Worm (Caenorhabditis elegans) whole organism, L1 larva: ENCODE data around the gene tag-51.

Source experiments
- C04F5.9 ChIP-seq: sonication (generic microtip); optimal IDR thresholded peaks from 2 replicates; lab custom pipeline; 2016; ENCODE audit warnings: missing genetic modification characterization, missing compliant biosample characterization
- Y116A8C.19 ChIP-seq: sonication (generic microtip); optimal IDR thresholded peaks from 2 replicates; lab custom pipeline; 2016; ENCODE audit warnings: missing compliant biosample characterization, missing genetic modification characterization, borderline replicate concordance
- alr-1 ChIP-seq: fragments of 200-800 bp; sonication (Bioruptor generic); optimal IDR thresholded peaks from 2 replicates; lab custom pipeline; 2018; ENCODE audit warnings: borderline replicate concordance, mild to moderate bottlenecking, missing genetic modification characterization, missing compliant biosample characterization
- ama-1 ChIP-seq: fragments of 150-350 bp; optimal IDR thresholded peaks from 2 replicates; lab custom pipeline; 2014
- blmp-1 ChIP-seq: fragments of 150-350 bp; optimal IDR thresholded peaks from 2 replicates; lab custom pipeline; 2014; ENCODE audit warnings: missing biosample characterization, missing genetic modification characterization
- ceh-88 ChIP-seq: fragments of 200-800 bp; sonication (Bioruptor generic); IDR thresholded peaks from 2 replicates; pipeline ENCODE4 v1.3.6; 2022; ENCODE audit warnings: missing genetic modification characterization, missing compliant biosample characterization
- dpl-1 ChIP-seq, 3 experiments: fragments of 150-350 bp in 2 of 3; sonication (generic microtip) in 1 of 3; optimal IDR thresholded peaks; 2 replicates each; lab custom pipeline; 2014 to 2017; ENCODE audit warnings: missing biosample characterization in 3 of 3, missing genetic modification characterization in 3 of 3, missing genetic modification reagents in 3 of 3
- dsc-1 ChIP-seq: sonication (generic microtip); optimal IDR thresholded peaks from 2 replicates; lab custom pipeline; 2016; ENCODE audit warnings: mild to moderate bottlenecking, missing genetic modification characterization, missing compliant biosample characterization
- efl-1 ChIP-seq, 4 experiments: fragments of 150-350 bp; optimal IDR thresholded peaks in 3 of 4; peaks in 1 of 4; 1 replicate in 1 of 4; 2 replicates in 3 of 4; lab custom pipeline; 2014; ENCODE audit warnings: missing biosample characterization in 2 of 4, missing genetic modification characterization in 2 of 4, missing genetic modification reagents in 2 of 4
- egl-13 ChIP-seq: sonication (generic microtip); optimal IDR thresholded peaks from 2 replicates; lab custom pipeline; 2016; ENCODE audit warnings: missing genotype, missing genetic modification reagents, missing genetic modification characterization, missing compliant biosample characterization
- egl-27 ChIP-seq, 2 experiments: fragments of 150-350 bp in 1 of 2; sonication (generic microtip); optimal IDR thresholded peaks; 3 replicates each; lab custom pipeline; 2017 to 2018; ENCODE audit warnings: missing biosample characterization in 2 of 2, missing genetic modification characterization in 2 of 2, missing genetic modification reagents in 2 of 2
- fkh-4 ChIP-seq: sonication (generic microtip); optimal IDR thresholded peaks from 2 replicates; lab custom pipeline; 2016; ENCODE audit warnings: missing compliant biosample characterization, missing genetic modification characterization, borderline replicate concordance
- fos-1 ChIP-seq: fragments of 150-350 bp; optimal IDR thresholded peaks from 2 replicates; lab custom pipeline; 2014; ENCODE audit warnings: missing biosample characterization, missing genetic modification characterization
- hlh-4 ChIP-seq: sonication (generic microtip); optimal IDR thresholded peaks from 2 replicates; lab custom pipeline; 2016; ENCODE audit warnings: mild to moderate bottlenecking, missing genetic modification characterization, missing compliant biosample characterization
- irx-1 ChIP-seq: sonication (generic microtip); optimal IDR thresholded peaks from 2 replicates; lab custom pipeline; 2016; ENCODE audit warnings: missing genetic modification characterization, missing compliant biosample characterization
- isw-1 ChIP-seq: fragments of 200-800 bp; sonication (Bioruptor generic); IDR thresholded peaks from 2 replicates; pipeline ENCODE4 v1.3.6; 2022; ENCODE audit warnings: missing genetic modification characterization, missing compliant biosample characterization
- jun-1 ChIP-seq: fragments of 150-350 bp; optimal IDR thresholded peaks from 2 replicates; lab custom pipeline; 2014; ENCODE audit warnings: missing biosample characterization, missing genetic modification reagents, missing genetic modification characterization
- lin-13 ChIP-seq: fragments of 150-350 bp; optimal IDR thresholded peaks from 2 replicates; lab custom pipeline; 2014; ENCODE audit warnings: missing biosample characterization, missing genetic modification reagents, missing genetic modification characterization
- lin-35 ChIP-seq, 2 experiments: fragments of 150-350 bp; optimal IDR thresholded peaks; 2 replicates each; lab custom pipeline; 2014; ENCODE audit warnings: missing biosample characterization in 2 of 2, missing genetic modification characterization in 2 of 2, missing genetic modification reagents in 2 of 2
- lin-39 ChIP-seq: fragments of 150-350 bp; optimal IDR thresholded peaks from 2 replicates; lab custom pipeline; 2014; ENCODE audit warnings: missing biosample characterization, missing genetic modification reagents, missing genetic modification characterization
- lsy-2 ChIP-seq, 2 experiments: fragments of 150-350 bp; optimal IDR thresholded peaks; 2 replicates each; lab custom pipeline; 2014; ENCODE audit warnings: missing biosample characterization in 2 of 2, missing genetic modification characterization in 2 of 2
- mab-9 ChIP-seq: fragments of 200-800 bp; sonication (Bioruptor generic); IDR thresholded peaks from 2 replicates; pipeline ENCODE4 v1.3.6; 2022; ENCODE audit warnings: missing genetic modification reagents, missing genetic modification characterization, missing compliant biosample characterization
- mep-1 ChIP-seq: fragments of 150-350 bp; optimal IDR thresholded peaks from 2 replicates; lab custom pipeline; 2014; ENCODE audit warnings: missing biosample characterization, missing genetic modification characterization
- nhr-19 ChIP-seq: fragments of 200-800 bp; sonication (Bioruptor generic); conservative IDR thresholded peaks from 2 replicates; pipeline ENCODE4 v1.3.6; 2022; ENCODE audit warnings: missing genetic modification characterization, missing compliant biosample characterization
- nhr-20 ChIP-seq: sonication (generic microtip); optimal IDR thresholded peaks from 2 replicates; lab custom pipeline; 2016; ENCODE audit warnings: mild to moderate bottlenecking, missing genetic modification characterization, missing compliant biosample characterization
- nhr-47 ChIP-seq: sonication (generic microtip); optimal IDR thresholded peaks from 2 replicates; lab custom pipeline; 2016; ENCODE audit warnings: mild to moderate bottlenecking, missing genetic modification characterization, moderate library complexity, missing compliant biosample characterization
- nhr-71 ChIP-seq: sonication (generic microtip); optimal IDR thresholded peaks from 2 replicates; lab custom pipeline; 2016; ENCODE audit warnings: mild to moderate bottlenecking, missing genetic modification characterization, moderate library complexity, missing compliant biosample characterization
- nhr-77 ChIP-seq: fragments of 150-350 bp; optimal IDR thresholded peaks from 2 replicates; lab custom pipeline; 2014; ENCODE audit warnings: missing biosample characterization, missing genetic modification characterization
- nhr-84 ChIP-seq: sonication (generic microtip); optimal IDR thresholded peaks from 2 replicates; lab custom pipeline; 2017; ENCODE audit warnings: missing biosample characterization, missing genetic modification characterization
- nhr-85 ChIP-seq: sonication (generic microtip); peaks from one replicate; lab custom pipeline; 2016; ENCODE audit warnings: missing genetic modification characterization, inconsistent platforms, missing compliant biosample characterization
- nhr-90 ChIP-seq: sonication (generic microtip); optimal IDR thresholded peaks from 2 replicates; lab custom pipeline; 2016; ENCODE audit warnings: mild to moderate bottlenecking, missing genetic modification characterization, missing compliant biosample characterization; ENCODE audit not compliant: poor library complexity
- pag-3 ChIP-seq: sonication (generic microtip); optimal IDR thresholded peaks from 2 replicates; lab custom pipeline; 2017; ENCODE audit warnings: missing genetic modification characterization, mild to moderate bottlenecking, missing compliant biosample characterization, antibody characterized with exemption, borderline replicate concordance; ENCODE audit not compliant: insufficient read depth
- pqm-1 ChIP-seq: sonication (generic microtip); optimal IDR thresholded peaks from 3 replicates; lab custom pipeline; 2017; ENCODE audit warnings: missing biosample characterization, missing genetic modification characterization
- skn-1 ChIP-seq: fragments of 150-350 bp; optimal IDR thresholded peaks from 2 replicates; lab custom pipeline; 2014; ENCODE audit warnings: missing biosample characterization, missing genetic modification characterization
- snpc-4 ChIP-seq: fragments of 150-350 bp; optimal IDR thresholded peaks from 2 replicates; lab custom pipeline; 2014; ENCODE audit warnings: missing biosample characterization, missing genetic modification characterization
- snu-23 ChIP-seq: sonication (generic microtip); optimal IDR thresholded peaks from 2 replicates; lab custom pipeline; 2016; ENCODE audit warnings: missing genetic modification characterization, missing compliant biosample characterization
- sptf-1 ChIP-seq: fragments of 150-350 bp; optimal IDR thresholded peaks from 2 replicates; lab custom pipeline; 2014; ENCODE audit warnings: missing biosample characterization, missing genetic modification characterization
- tlp-1 ChIP-seq: fragments of 150-350 bp; optimal IDR thresholded peaks from 2 replicates; lab custom pipeline; 2014; ENCODE audit warnings: missing biosample characterization, missing genetic modification characterization
- unc-62 ChIP-seq: fragments of 150-350 bp; optimal IDR thresholded peaks from 2 replicates; lab custom pipeline; 2014; ENCODE audit warnings: missing biosample characterization, missing genetic modification reagents, missing genetic modification characterization
- unc-86 ChIP-seq: sonication (generic microtip); optimal IDR thresholded peaks from 2 replicates; lab custom pipeline; 2016; ENCODE audit warnings: missing genetic modification characterization, missing compliant biosample characterization
- vab-15 ChIP-seq: sonication (generic microtip); optimal IDR thresholded peaks from 2 replicates; lab custom pipeline; 2017; ENCODE audit warnings: missing genotype, mild to moderate bottlenecking, missing genetic modification characterization, missing compliant biosample characterization
- zip-4 ChIP-seq: fragments of 200-800 bp; sonication (Bioruptor generic); optimal IDR thresholded peaks from 2 replicates; lab custom pipeline; 2018; ENCODE audit warnings: mild to moderate bottlenecking, missing genetic modification characterization, moderate library complexity, missing compliant biosample characterization

Gene tag-51

DNA sequence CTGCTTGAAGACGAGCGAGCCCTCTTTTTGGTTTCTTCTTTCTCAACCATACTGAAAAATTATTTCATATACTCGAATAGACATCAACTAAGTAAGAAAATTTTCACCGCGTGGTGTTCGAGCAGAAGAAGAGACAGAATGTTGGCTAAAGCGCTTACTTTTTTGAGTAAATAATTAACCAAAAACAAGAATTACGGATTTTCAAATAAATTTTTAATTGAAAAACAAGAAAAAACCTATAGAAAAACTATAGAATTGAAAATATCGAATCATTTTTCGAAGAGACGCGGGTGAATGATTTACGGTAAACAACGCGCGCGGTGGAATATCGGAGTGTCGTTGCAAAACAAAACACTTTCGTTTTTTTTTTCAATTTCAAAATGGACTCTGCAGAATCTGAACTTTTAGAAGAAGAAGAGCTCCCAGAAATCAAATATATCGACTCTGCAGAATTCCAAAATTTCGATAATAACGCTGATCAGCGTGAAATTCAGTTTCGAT, at the start of gene tag-51, which contains the start of gene rnp-5:
TSS of gene tag-51 (plus strand) at position 363 of the 501 bp plus-strand sequence.
TSS of gene rnp-5 (minus strand) at position 51 of the 501 bp plus-strand sequence.
- TF ChIP-seq jun-1 (tag; lab: Kevin White, UChicago) (no peak), hlh-4 (tag; lab: Kevin White, UChicago) (no peak), lsy-2 (tag; optimal IDR thresholded peaks at IDR 0.05; lab: Kevin White, UChicago) (peak; percentile 19 to 49), sptf-1 (tag; lab: Kevin White, UChicago) (no peak), tlp-1 (tag; lab: Kevin White, UChicago) (no peak), lin-13 (GFP tag; lab: Kevin White, UChicago) (no peak), vab-15 (tag; lab: Kevin White, UChicago) (no peak), ama-1 (lab: Kevin White, UChicago) (no peak), dpl-1 (GFP tag; optimal IDR thresholded peaks at IDR 0.05; lab: Kevin White, UChicago) (peak in 1 of 3 experiments; percentile 48), alr-1 (tag; lab: Kevin White, UChicago) (no peak), nhr-90 (tag; lab: Kevin White, UChicago) (no peak), C04F5.9 (tag; lab: Kevin White, UChicago) (no peak), skn-1 (no peak), mep-1 (tag; lab: Kevin White, UChicago) (no peak), efl-1 (optimal IDR thresholded peaks at IDR 0.05; lab: Kevin White, UChicago) (peak; percentile 16 to 32), efl-1 (GFP tag; optimal IDR thresholded peaks at IDR 0.05 in 1 of 2; lab: Kevin White, UChicago) (peak in 1 of 2 experiments; percentile 31), nhr-47 (no peak), mab-9 (no peak), nhr-19 (GFP tag; lab: Robert Waterston, UW) (no peak), nhr-85 (no peak), fos-1 (tag; lab: Kevin White, UChicago) (no peak), pqm-1 (tag; lab: Kevin White, UChicago) (no peak), nhr-71 (tag; lab: Kevin White, UChicago) (no peak), lin-35 (GFP tag; optimal IDR thresholded peaks at IDR 0.05; lab: Kevin White, UChicago) (peak; percentile 36 to 56), isw-1 (GFP tag; lab: Robert Waterston, UW) (no peak), ceh-88 (no peak), blmp-1 (tag; lab: Kevin White, UChicago) (peak; percentile 90), snu-23 (peak; percentile 18), snpc-4 (tag; lab: Kevin White, UChicago) (no peak), fkh-4 (tag; lab: Kevin White, UChicago) (no peak), zip-4 (GFP tag; lab: Kevin White, UChicago) (no peak)

DNA sequence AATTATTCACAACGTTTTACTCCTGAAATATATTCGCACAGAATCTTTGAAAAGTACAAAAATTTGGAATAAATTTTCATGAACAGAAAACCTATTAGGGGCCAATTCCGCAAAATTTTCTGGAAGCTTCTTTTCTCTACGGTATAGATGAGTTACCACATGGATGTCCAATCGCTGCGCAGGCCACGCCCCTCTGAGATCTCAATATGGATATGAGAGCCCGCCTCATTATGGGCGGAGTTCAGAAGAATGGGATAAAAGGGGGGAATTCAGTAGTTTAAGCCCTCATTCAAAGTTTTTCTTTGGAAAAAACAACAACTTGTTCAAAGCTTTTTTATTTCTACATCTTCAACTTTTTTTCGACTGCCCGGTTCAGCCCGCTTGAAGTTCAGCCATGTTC, 42.5 kb upstream of the tag-51 start, which contains the start of gene daf-7:
TSS of gene daf-7 (plus strand) at position 301 of the 400 bp plus-strand sequence.
- TF ChIP-seq hlh-4 (tag; lab: Kevin White, UChicago), result no peak
- TF ChIP-seq lin-39, result no peak
- no peak for TF ChIP-seq pag-3 (tag; lab: Kevin White, UChicago)
- TF ChIP-seq nhr-47, result no peak
- no peak for TF ChIP-seq egl-13 (tag; lab: Kevin White, UChicago)
- no peak for TF ChIP-seq egl-27 (tag; optimal IDR thresholded peaks at IDR 0.05; lab: Kevin White, UChicago)
- TF ChIP-seq nhr-84, result no peak
- no peak for TF ChIP-seq unc-86 (tag; lab: Kevin White, UChicago)
- no peak for TF ChIP-seq sptf-1 (tag; lab: Kevin White, UChicago)
- no peak for TF ChIP-seq irx-1 (tag; lab: Kevin White, UChicago)
- no peak for TF ChIP-seq unc-62 (GFP tag; lab: Kevin White, UChicago)
- TF ChIP-seq ama-1 (lab: Kevin White, UChicago), result no peak
- no peak for TF ChIP-seq fos-1 (tag; lab: Kevin White, UChicago)

DNA sequence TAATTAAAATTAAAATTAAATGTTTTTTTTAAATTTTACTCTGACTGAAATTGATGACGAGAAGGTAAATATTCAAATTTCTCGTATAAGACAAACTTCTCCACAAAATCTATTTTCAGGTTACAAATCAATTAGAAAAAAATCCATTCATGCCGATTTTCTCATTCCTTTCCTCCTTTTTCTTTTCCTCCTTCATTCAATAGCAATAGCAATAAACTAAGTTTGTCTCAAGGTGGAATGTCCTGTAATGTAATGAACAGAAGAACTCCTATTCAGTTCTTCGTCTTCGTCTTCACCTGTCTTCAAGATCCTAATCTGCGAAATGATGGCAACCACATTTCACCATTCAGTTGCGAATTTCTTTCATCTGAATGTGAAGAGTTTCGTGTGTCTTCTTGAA, 38.2 kb upstream of the tag-51 start, which contains the start of gene dac-1:
TSS of gene dac-1 (plus strand) at position 301 of the 400 bp plus-strand sequence.
- TF ChIP-seq mab-9 (no peak), nhr-20 (tag; lab: Kevin White, UChicago) (no peak), nhr-77 (no peak), nhr-85 (no peak), dsc-1 (tag; lab: Kevin White, UChicago) (no peak), Y116A8C.19 (no peak)
